Fruit fly (Drosophila melanogaster): ENCODE data around the gene Phf5a.

Phf5a gene

dm6 chr2L:6508666-6509065, 18.0 kb upstream of the Phf5a start (continued):
- no peak for TF ChIP-seq CG6765 (GFP tag; optimal IDR thresholded peaks at IDR 0.05)
- peak; percentile 28; the same call in 1 of the 3 replicates for TF ChIP-seq CG17361 (GFP tag; IDR thresholded peaks at IDR 0.05)
- no peak for TF ChIP-seq dm (GFP tag; optimal IDR thresholded peaks at IDR 0.05)
- peak; percentile 12 for TF ChIP-seq gcm (GFP tag; optimal IDR thresholded peaks at IDR 0.05)
- no peak for TF ChIP-seq CG11723 (GFP tag; optimal IDR thresholded peaks at IDR 0.05)
- TF ChIP-seq CG10654 (GFP tag; optimal IDR thresholded peaks at IDR 0.05): no peak
- peak; percentile 27 for TF ChIP-seq CoRest (tag; optimal IDR thresholded peaks at IDR 0.05)
- peak; percentile 13 for TF ChIP-seq CG7556 (GFP tag; optimal IDR thresholded peaks at IDR 0.05)
- no peak for TF ChIP-seq Fer1 (GFP tag; optimal IDR thresholded peaks at IDR 0.05)
- TF ChIP-seq Optix (GFP tag; IDR thresholded peaks at IDR 0.05): no peak
- TF ChIP-seq Sox100B (GFP tag; optimal IDR thresholded peaks at IDR 0.05): peak; percentile 21
- TF ChIP-seq CG31441 (GFP tag; IDR thresholded peaks at IDR 0.05): peak; percentile 30; the same call in 1 of the 2 replicates
- peak; percentile 13 for TF ChIP-seq CG10267 (tag; optimal IDR thresholded peaks at IDR 0.05)
- 0 out of 2 replicates have a peak, but pooled peaks have one; percentile 26 for TF ChIP-seq Ptx1 (GFP tag; IDR thresholded peaks at IDR 0.05)
- TF ChIP-seq CG17385 (GFP tag; optimal IDR thresholded peaks at IDR 0.05): peak; percentile 29
- peak; percentile 33 for TF ChIP-seq ATbp (GFP tag; optimal IDR thresholded peaks at IDR 0.05)
- peak; percentile 34 for TF ChIP-seq Xbp1 (GFP tag; optimal IDR thresholded peaks at IDR 0.05)
- peak; percentile 26 for TF ChIP-seq CG10209 (GFP tag; optimal IDR thresholded peaks at IDR 0.05)
- TF ChIP-seq CHES-1-like (GFP tag; optimal IDR thresholded peaks at IDR 0.05): no peak
- no peak for TF ChIP-seq Usf (GFP tag; optimal IDR thresholded peaks at IDR 0.05)
- peak; percentile 23 for TF ChIP-seq tap (tag; optimal IDR thresholded peaks at IDR 0.05)
- TF ChIP-seq CG31365 (tag; optimal IDR thresholded peaks at IDR 0.05): no peak
- peak; percentile 51 for TF ChIP-seq CG18262 (tag; optimal IDR thresholded peaks at IDR 0.05)

- TF ChIP-seq Blimp-1 (GFP tag; optimal IDR thresholded peaks at IDR 0.05) (peak; percentile 81), crol (GFP tag; IDR thresholded peaks at IDR 0.05) (peak; percentile 37; the same call in 1 of the 2 replicates), Atf-2 (GFP tag; optimal IDR thresholded peaks at IDR 0.05) (no peak), gce (GFP tag; IDR thresholded peaks at IDR 0.05) (no peak), Lim3 (GFP tag; IDR thresholded peaks at IDR 0.05) (no peak)
Observed at dm6 chr2L:6503724-6504037, 13.0 kb upstream of the Phf5a start.

dm6 chr2L:6502887-6503723, 12.5 kb upstream of the Phf5a start:
- TF ChIP-seq Dbx (GFP tag; IDR thresholded peaks at IDR 0.05) (no peak), so (GFP tag; IDR thresholded peaks at IDR 0.05) (no peak), CG13894 (tag; optimal IDR thresholded peaks at IDR 0.05) (peak; percentile 75), vvl (GFP tag; IDR thresholded peaks at IDR 0.05) (no peak), NC2β (GFP tag; optimal IDR thresholded peaks at IDR 0.05) (no peak), Stat92E (GFP tag; optimal IDR thresholded peaks at IDR 0.05) (peak in 1 of 3 experiments; percentile 71), CG9727 (GFP tag; optimal IDR thresholded peaks at IDR 0.05) (no peak), gcm (GFP tag; optimal IDR thresholded peaks at IDR 0.05) (peak; percentile 55), CG6791 (GFP tag; IDR thresholded peaks at IDR 0.05; ENCODE audit: partially characterized antibody) (0 out of 3 replicates have a peak, but pooled peaks have one; percentile 38), Tbp (GFP tag; optimal IDR thresholded peaks at IDR 0.05) (no peak), Trl (optimal IDR thresholded peaks at IDR 0.05) (peak; percentile 18 to 27), Trl (GFP tag; optimal IDR thresholded peaks at IDR 0.05) (no peak), CG34224 (GFP tag; IDR thresholded peaks at IDR 0.05; ENCODE audit: partially characterized antibody) (no peak), CG4360 (GFP tag; IDR thresholded peaks at IDR 0.05) (no peak), CG7556 (GFP tag; optimal IDR thresholded peaks at IDR 0.05) (no peak), Camta (GFP tag; optimal IDR thresholded peaks at IDR 0.05) (no peak), CG1832 (GFP tag; optimal IDR thresholded peaks at IDR 0.05) (peak; percentile 37), sens (GFP tag) (peak; percentile 8), sob (GFP tag; IDR thresholded peaks at IDR 0.05) (0 out of 2 replicates have a peak, but pooled peaks have one; percentile 8), nerfin-2 (GFP tag; IDR thresholded peaks at IDR 0.05; ENCODE audit: partially characterized antibody) (no peak), CG16815 (GFP tag; optimal IDR thresholded peaks at IDR 0.05) (no peak), her (GFP tag; optimal IDR thresholded peaks at IDR 0.05) (no peak)
